Fruit fly (Drosophila melanogaster): ENCODE results near the gene CG7860.

CG7860 gene

dm6 chrX:15555945-15556344 is 12.8 kb upstream of the CG7860 start, which contains the start of gene CG42300:
Gene CG42300 (minus strand): TSS chrX:15556045.
- TF ChIP-seq GATAd (GFP tag; optimal IDR thresholded peaks at IDR 0.05) (no peak), h (GFP tag; optimal IDR thresholded peaks at IDR 0.05) (no peak), Abd-B (GFP tag; optimal IDR thresholded peaks at IDR 0.05) (no peak), Jra (GFP tag; optimal IDR thresholded peaks at IDR 0.05) (no peak), sage (GFP tag; optimal IDR thresholded peaks at IDR 0.05) (no peak), CG32264 (GFP tag; optimal IDR thresholded peaks at IDR 0.05) (no peak), psq (GFP tag; optimal IDR thresholded peaks at IDR 0.05) (no peak), brk (GFP tag; optimal IDR thresholded peaks at IDR 0.05) (no peak), CrebA (GFP tag; optimal IDR thresholded peaks at IDR 0.05; ENCODE audit: borderline replicate concordance) (no peak), dsf (GFP tag; optimal IDR thresholded peaks at IDR 0.05; ENCODE audit: borderline replicate concordance) (no peak), usp (GFP tag; optimal IDR thresholded peaks at IDR 0.05) (no peak), HLH106 (tag; optimal IDR thresholded peaks at IDR 0.05) (no peak), foxo (GFP tag; optimal IDR thresholded peaks at IDR 0.05) (no peak), Myc (optimal IDR thresholded peaks at IDR 0.05) (no peak), lola (GFP tag; optimal IDR thresholded peaks at IDR 0.05) (no peak), jim (GFP tag; optimal IDR thresholded peaks at IDR 0.05) (no peak), Sp1 (GFP tag; optimal IDR thresholded peaks at IDR 0.05) (no peak), rgr (GFP tag; optimal IDR thresholded peaks at IDR 0.05) (no peak)

- TF ChIP-seq CG32264 (GFP tag; optimal IDR thresholded peaks at IDR 0.05) (no peak), Myc (optimal IDR thresholded peaks at IDR 0.05) (no peak), foxo (GFP tag; optimal IDR thresholded peaks at IDR 0.05) (no peak), rgr (GFP tag; optimal IDR thresholded peaks at IDR 0.05) (no peak), dmrt93B (GFP tag; optimal IDR thresholded peaks at IDR 0.05) (peak; percentile 22), Vsx2 (GFP tag; optimal IDR thresholded peaks at IDR 0.05; ENCODE audit: partially characterized antibody) (no peak), HLH106 (tag; optimal IDR thresholded peaks at IDR 0.05) (peak; percentile 29), brk (GFP tag; optimal IDR thresholded peaks at IDR 0.05) (no peak), Rel (GFP tag; optimal IDR thresholded peaks at IDR 0.05) (peak; percentile 18), Rel (tag; optimal IDR thresholded peaks at IDR 0.05) (peak; percentile 24), Dif (GFP tag; optimal IDR thresholded peaks at IDR 0.05; ENCODE audit: partially characterized antibody) (no peak), dsf (GFP tag; optimal IDR thresholded peaks at IDR 0.05; ENCODE audit: borderline replicate concordance) (no peak), h (GFP tag; optimal IDR thresholded peaks at IDR 0.05) (peak; percentile 3), Hr83 (GFP tag; optimal IDR thresholded peaks at IDR 0.05; ENCODE audit: poor library complexity, severe bottlenecking) (peak; percentile 54), woc (GFP tag; optimal IDR thresholded peaks at IDR 0.05) (peak; percentile 6), Sp1 (GFP tag; optimal IDR thresholded peaks at IDR 0.05) (peak; percentile 37), psq (GFP tag; optimal IDR thresholded peaks at IDR 0.05) (peak; percentile 31), lola (GFP tag; optimal IDR thresholded peaks at IDR 0.05) (no peak)
Measured at dm6 chrX:15568353-15568982, 325 bp upstream of the CG7860 start.

- TF ChIP-seq Myc (optimal IDR thresholded peaks at IDR 0.05) (no peak), Vsx2 (GFP tag; optimal IDR thresholded peaks at IDR 0.05; ENCODE audit: partially characterized antibody) (no peak), Hnf4 (GFP tag; optimal IDR thresholded peaks at IDR 0.05) (no peak), h (GFP tag; optimal IDR thresholded peaks at IDR 0.05) (no peak), dsf (GFP tag; optimal IDR thresholded peaks at IDR 0.05; ENCODE audit: borderline replicate concordance) (no peak), Rel (GFP tag; optimal IDR thresholded peaks at IDR 0.05) (no peak), Rel (tag; optimal IDR thresholded peaks at IDR 0.05) (peak; percentile 68), sage (GFP tag; optimal IDR thresholded peaks at IDR 0.05) (peak; percentile 67), pan (optimal IDR thresholded peaks at IDR 0.05) (no peak), N (GFP tag; optimal IDR thresholded peaks at IDR 0.05) (no peak), CrebA (GFP tag; optimal IDR thresholded peaks at IDR 0.05; ENCODE audit: borderline replicate concordance) (no peak)
Measured at dm6 chrX:15571939-15572338, 3.1 kb downstream of the CG7860 start, which contains the start of gene CG15643. Gene CG15643 (minus strand): TSS chrX:15572149.

- no peak for TF ChIP-seq Rel (GFP tag; optimal IDR thresholded peaks at IDR 0.05)
- peak; percentile 49 for TF ChIP-seq Rel (tag; optimal IDR thresholded peaks at IDR 0.05)
- TF ChIP-seq Hr83 (GFP tag; optimal IDR thresholded peaks at IDR 0.05; ENCODE audit: poor library complexity, severe bottlenecking), result peak; percentile 41
- TF ChIP-seq woc (GFP tag; optimal IDR thresholded peaks at IDR 0.05), result peak; percentile 30
- no peak for TF ChIP-seq dmrt93B (GFP tag; optimal IDR thresholded peaks at IDR 0.05)
Measured at dm6 chrX:15574384-15574783, 5.6 kb downstream of the CG7860 start, which contains the start of gene CG9213. Gene CG9213 (minus strand): TSS chrX:15574535.

dm6 chrX:15575557-15575956 is 6.8 kb downstream of the CG7860 start, which contains the start of gene CG42299:
Gene CG42299 (minus strand): TSS chrX:15575683.
- TF ChIP-seq Myc (optimal IDR thresholded peaks at IDR 0.05) (no peak), Abd-B (GFP tag; optimal IDR thresholded peaks at IDR 0.05) (no peak), Rel (GFP tag; optimal IDR thresholded peaks at IDR 0.05) (no peak), Rel (tag; optimal IDR thresholded peaks at IDR 0.05) (no peak), dsf (GFP tag; optimal IDR thresholded peaks at IDR 0.05; ENCODE audit: borderline replicate concordance) (no peak), lola (GFP tag; optimal IDR thresholded peaks at IDR 0.05) (no peak), br (GFP tag; optimal IDR thresholded peaks at IDR 0.05) (no peak), psq (GFP tag; optimal IDR thresholded peaks at IDR 0.05) (no peak)

All from whole organism, wandering third instar larva.